Fruit fly (Drosophila melanogaster) whole organism, pupa: Measurements from ENCODE around the gene Cp36.

ENCODE experiments used
- CG10348 ChIP-seq: fragments of 200-800 bp; sonication (Bioruptor generic); IDR thresholded peaks from 2 replicates; pipeline ENCODE4 v1.3.6; 2022; ENCODE audit warnings: missing biosample characterization, missing genetic modification characterization
- CG12605 ChIP-seq: fragments of 200-800 bp; sonication (Bioruptor generic); IDR thresholded peaks from 2 replicates; pipeline ENCODE4 v1.3.6; 2022; ENCODE audit warnings: missing biosample characterization, missing genetic modification characterization
- CG13204 ChIP-seq: fragments of 200-800 bp; sonication (Bioruptor generic); optimal IDR thresholded peaks from 2 replicates; lab custom pipeline; 2018; ENCODE audit warnings: missing biosample characterization, mild to moderate bottlenecking, missing genetic modification characterization, moderate library complexity
- CG14655 ChIP-seq: fragments of 200-800 bp; sonication (Bioruptor generic); optimal IDR thresholded peaks from 3 replicates; lab custom pipeline; 2017; ENCODE audit warnings: mild to moderate bottlenecking, missing biosample characterization, missing genetic modification reagents, missing genetic modification characterization
- CG15710 ChIP-seq: fragments of 200-800 bp; sonication (Bioruptor generic); optimal IDR thresholded peaks from 2 replicates; lab custom pipeline; 2018; ENCODE audit warnings: missing biosample characterization, mild to moderate bottlenecking, missing genetic modification characterization, moderate library complexity
- CG17806 ChIP-seq: fragments of 200-800 bp; sonication (Bioruptor generic); optimal IDR thresholded peaks from 2 replicates; lab custom pipeline; 2018; ENCODE audit warnings: missing biosample characterization, mild to moderate bottlenecking, missing genetic modification characterization, moderate library complexity
- CG32121 ChIP-seq: fragments of 200-800 bp; sonication (Bioruptor generic); IDR thresholded peaks from 2 replicates; pipeline ENCODE4 v1.3.6; 2022; ENCODE audit warnings: missing biosample characterization, missing genetic modification characterization
- CG34367 ChIP-seq: fragments of 200-800 bp; sonication (Bioruptor generic); optimal IDR thresholded peaks from 2 replicates; lab custom pipeline; 2018; ENCODE audit warnings: missing biosample characterization, mild to moderate bottlenecking, missing genetic modification characterization
- CG4496 ChIP-seq: fragments of 200-800 bp; sonication (Bioruptor generic); IDR thresholded peaks from 3 replicates; pipeline ENCODE4 v1.3.6; 2022; ENCODE audit warnings: missing biosample characterization, missing genetic modification characterization
- CG8159 ChIP-seq: fragments of 200-800 bp; sonication (Bioruptor generic); optimal IDR thresholded peaks from 3 replicates; lab custom pipeline; 2018; ENCODE audit warnings: missing biosample characterization, mild to moderate bottlenecking, missing genetic modification characterization, moderate library complexity
- CG8301 ChIP-seq: fragments of 200-800 bp; sonication (Bioruptor generic); optimal IDR thresholded peaks from 2 replicates; lab custom pipeline; 2018; ENCODE audit warnings: missing biosample characterization, mild to moderate bottlenecking, missing genetic modification characterization
- CG9948 ChIP-seq: fragments of 200-800 bp; sonication (Bioruptor generic); optimal IDR thresholded peaks from 2 replicates; lab custom pipeline; 2018; ENCODE audit warnings: missing biosample characterization, mild to moderate bottlenecking, missing genetic modification characterization, moderate library complexity
- D1 ChIP-seq: fragments of 200-800 bp; sonication (Bioruptor generic); optimal IDR thresholded peaks from 2 replicates; lab custom pipeline; 2018; ENCODE audit warnings: missing biosample characterization, mild to moderate bottlenecking, missing genetic modification characterization, moderate library complexity
- EcR ChIP-seq: fragments of 200-800 bp; sonication (Bioruptor generic); optimal IDR thresholded peaks from 3 replicates; lab custom pipeline; 2019; ENCODE audit warnings: missing biosample characterization, missing genetic modification characterization, mild to moderate bottlenecking, moderate library complexity, missing genetic modification reagents
- Ets98B ChIP-seq: fragments of 200-800 bp; sonication (Bioruptor generic); IDR thresholded peaks from 2 replicates; pipeline ENCODE4 v1.3.6; 2022; ENCODE audit warnings: missing biosample characterization, missing genetic modification characterization
- Pif1A ChIP-seq: fragments of 200-800 bp; sonication (Bioruptor generic); optimal IDR thresholded peaks from 3 replicates; lab custom pipeline; 2016; ENCODE audit warnings: missing biosample characterization, missing genetic modification characterization
- Pif1B ChIP-seq: fragments of 200-800 bp; sonication (Bioruptor generic); optimal IDR thresholded peaks from 3 replicates; lab custom pipeline; 2016; ENCODE audit warnings: missing biosample characterization, missing genetic modification characterization
- Snoo ChIP-seq: fragments of 200-800 bp; sonication (Bioruptor generic); optimal IDR thresholded peaks from 3 replicates; lab custom pipeline; 2017; ENCODE audit warnings: missing biosample characterization, mild to moderate bottlenecking, missing genetic modification characterization, inconsistent platforms
- fd96Ca ChIP-seq: fragments of 200-800 bp; sonication (Bioruptor generic); IDR thresholded peaks from 3 replicates; pipeline ENCODE4 v1.3.6; 2022; ENCODE audit warnings: missing biosample characterization, missing genetic modification characterization
- gl ChIP-seq: fragments of 200-800 bp; sonication (Bioruptor generic); optimal IDR thresholded peaks from 2 replicates; lab custom pipeline; 2018; ENCODE audit warnings: missing biosample characterization, mild to moderate bottlenecking, missing genetic modification characterization
- rn ChIP-seq: fragments of 200-800 bp; sonication (Bioruptor generic); IDR thresholded peaks from 2 replicates; pipeline ENCODE4 v1.3.6; 2022; ENCODE audit warnings: missing biosample characterization, missing genetic modification characterization

The Cp36 gene

dm6 chrX:8510731-8511130, 31.6 kb downstream of the Cp36 start:
- no peak for TF ChIP-seq CG4496 (GFP tag; lab: Robert Waterston, UW)
- TF ChIP-seq Pif1A (GFP tag; lab: Kevin White, UChicago): peak; percentile 1
- no peak for TF ChIP-seq CG34367

- TF ChIP-seq Pif1B (GFP tag; lab: Kevin White, UChicago) (no peak), CG13204 (peak; percentile 72)
Observed at dm6 chrX:8512251-8512650, 33.1 kb downstream of the Cp36 start.

- TF ChIP-seq D1 (tag; lab: Kevin White, UChicago) (peak; percentile 26), CG9948 (peak; percentile 1), fd96Ca (GFP tag; lab: Robert Waterston, UW) (peak; percentile 27; the same call in 1 of the 3 replicates), CG13204 (no peak), Snoo (tag; lab: Kevin White, UChicago) (no peak), EcR (no peak), gl (tag; lab: Kevin White, UChicago) (no peak), Ets98B (GFP tag; lab: Robert Waterston, UW) (no peak; the same call in 1 of the 2 replicates), CG32121 (peak; percentile 50), Pif1B (GFP tag; lab: Kevin White, UChicago) (no peak), CG15710 (no peak), Pif1A (GFP tag; lab: Kevin White, UChicago) (peak; percentile 47), CG4496 (GFP tag; lab: Robert Waterston, UW) (0 out of 3 replicates have a peak, but pooled peaks have one; percentile 51), CG10348 (no peak), CG8301 (tag; lab: Kevin White, UChicago) (no peak), CG8159 (no peak), CG12605 (GFP tag; lab: Robert Waterston, UW) (no peak), CG14655 (GFP tag; lab: Kevin White, UChicago) (no peak), CG17806 (tag; lab: Kevin White, UChicago) (no peak)
- TF ChIP-seq, all 21 proteins: peak for 6
Observed at dm6 chrX:8517121-8518024, 38.3 kb downstream of the Cp36 start, which contains the start of gene Nrg. Gene Nrg (plus strand): TSS chrX:8517373.

- no peak for TF ChIP-seq CG32121
- TF ChIP-seq CG14655 (GFP tag; lab: Kevin White, UChicago): no peak
- TF ChIP-seq EcR: peak; percentile 16
- TF ChIP-seq Pif1A (GFP tag; lab: Kevin White, UChicago): no peak
- peak; percentile 14 for TF ChIP-seq CG8159
- TF ChIP-seq CG15710: peak; percentile 16
- TF ChIP-seq CG8301 (tag; lab: Kevin White, UChicago): no peak
- TF ChIP-seq CG12605 (GFP tag; lab: Robert Waterston, UW): peak; percentile 5; the same call in 1 of the 2 replicates
- TF ChIP-seq CG10348: no peak
- TF ChIP-seq Ets98B (GFP tag; lab: Robert Waterston, UW): no peak; the same call in 1 of the 2 replicates
- TF ChIP-seq gl (tag; lab: Kevin White, UChicago): peak; percentile 19
- peak; percentile 48; the same call in 2 of the 3 replicates for TF ChIP-seq CG4496 (GFP tag; lab: Robert Waterston, UW)
- no peak for TF ChIP-seq CG17806 (tag; lab: Kevin White, UChicago)
- peak; percentile 17 for TF ChIP-seq CG34367
Observed at dm6 chrX:8518025-8518661, 39.0 kb downstream of the Cp36 start.

dm6 chrX:8520517-8520916, 41.4 kb downstream of the Cp36 start:
- TF ChIP-seq D1 (tag; lab: Kevin White, UChicago): no peak
- no peak for TF ChIP-seq CG17806 (tag; lab: Kevin White, UChicago)
- TF ChIP-seq CG15710: no peak
- TF ChIP-seq CG14655 (GFP tag; lab: Kevin White, UChicago): no peak
- TF ChIP-seq rn (GFP tag; lab: Robert Waterston, UW): no peak
- no peak for TF ChIP-seq CG34367
- TF ChIP-seq fd96Ca (GFP tag; lab: Robert Waterston, UW): no peak
- no peak for TF ChIP-seq CG9948
- TF ChIP-seq CG4496 (GFP tag; lab: Robert Waterston, UW): no peak
- no peak for TF ChIP-seq CG8159
- TF ChIP-seq Ets98B (GFP tag; lab: Robert Waterston, UW): no peak
- TF ChIP-seq CG10348: no peak
- no peak for TF ChIP-seq CG32121
- TF ChIP-seq EcR: no peak
- TF ChIP-seq Snoo (tag; lab: Kevin White, UChicago): no peak
- TF ChIP-seq CG13204: no peak
- TF ChIP-seq CG8301 (tag; lab: Kevin White, UChicago): no peak
- no peak for TF ChIP-seq Pif1B (GFP tag; lab: Kevin White, UChicago)

dm6 chrX:8521492-8521891, 42.4 kb downstream of the Cp36 start:
- TF ChIP-seq CG32121: peak; percentile 64
- no peak for TF ChIP-seq CG17806 (tag; lab: Kevin White, UChicago)
- TF ChIP-seq Snoo (tag; lab: Kevin White, UChicago): no peak
- TF ChIP-seq CG13204: no peak
- TF ChIP-seq CG15710: no peak
- TF ChIP-seq CG12605 (GFP tag; lab: Robert Waterston, UW): no peak
- no peak for TF ChIP-seq CG10348
- peak; percentile 52; the same call in 2 of the 3 replicates for TF ChIP-seq CG4496 (GFP tag; lab: Robert Waterston, UW)
- TF ChIP-seq rn (GFP tag; lab: Robert Waterston, UW): no peak
- no peak for TF ChIP-seq D1 (tag; lab: Kevin White, UChicago)
- no peak for TF ChIP-seq CG34367
- TF ChIP-seq Pif1B (GFP tag; lab: Kevin White, UChicago): no peak
- no peak for TF ChIP-seq CG8159
- no peak for TF ChIP-seq gl (tag; lab: Kevin White, UChicago)
- TF ChIP-seq CG14655 (GFP tag; lab: Kevin White, UChicago): peak; percentile 55
- no peak for TF ChIP-seq EcR
- TF ChIP-seq fd96Ca (GFP tag; lab: Robert Waterston, UW): no peak
- peak; percentile 50 for TF ChIP-seq CG8301 (tag; lab: Kevin White, UChicago)
- TF ChIP-seq CG9948: no peak
- TF ChIP-seq Ets98B (GFP tag; lab: Robert Waterston, UW): peak; percentile 26; the same call in 1 of the 2 replicates
- TF ChIP-seq Pif1A (GFP tag; lab: Kevin White, UChicago): no peak
